Worm (Caenorhabditis elegans): Measurements from ENCODE around the gene T28D6.4.
A peak's percentile ranks its signal among the peaks of the same experiment; 100 is the strongest.

The T28D6.4 gene

DNA sequence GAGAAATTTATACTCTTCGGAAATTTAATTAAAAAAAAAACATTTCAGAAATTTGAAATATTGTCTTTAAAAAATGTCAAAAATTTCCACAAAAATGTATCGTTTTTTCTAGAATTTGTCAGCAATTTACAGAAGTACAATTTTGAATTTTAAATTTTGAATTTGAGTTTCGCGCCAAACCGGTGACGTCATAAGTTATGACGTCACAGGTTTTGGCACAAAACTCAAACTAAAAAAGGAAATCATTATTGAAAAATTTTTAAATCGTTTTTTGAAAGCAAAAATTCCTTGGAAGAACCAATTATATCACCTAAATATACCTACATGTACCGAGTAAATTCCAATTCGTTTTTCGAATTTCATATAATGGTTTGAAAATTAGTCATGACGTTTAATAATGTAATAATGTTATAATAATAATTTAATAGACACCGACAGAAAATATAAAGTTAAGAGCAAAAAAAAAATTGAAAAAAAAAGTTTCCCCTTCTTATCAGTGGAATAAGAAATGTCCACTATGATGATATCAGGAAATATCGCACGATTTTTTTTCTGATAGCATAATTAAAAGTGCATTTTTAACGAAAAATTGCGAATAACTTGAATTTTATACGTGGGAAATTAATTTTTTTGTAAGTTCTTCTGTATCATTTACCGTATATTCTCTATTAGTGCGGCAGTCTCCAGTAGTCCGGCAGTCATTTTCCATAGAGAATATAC, 10.0 kb upstream of the T28D6.4 start:
- TF ChIP-seq efl-1 (optimal IDR thresholded peaks at IDR 0.05), result no peak
- peak in 1 of 2 experiments; percentile 48 for TF ChIP-seq efl-1 (GFP tag; optimal IDR thresholded peaks at IDR 0.05 in 1 of 2)
- no peak for TF ChIP-seq ztf-11 (tag; optimal IDR thresholded peaks at IDR 0.05)

DNA sequence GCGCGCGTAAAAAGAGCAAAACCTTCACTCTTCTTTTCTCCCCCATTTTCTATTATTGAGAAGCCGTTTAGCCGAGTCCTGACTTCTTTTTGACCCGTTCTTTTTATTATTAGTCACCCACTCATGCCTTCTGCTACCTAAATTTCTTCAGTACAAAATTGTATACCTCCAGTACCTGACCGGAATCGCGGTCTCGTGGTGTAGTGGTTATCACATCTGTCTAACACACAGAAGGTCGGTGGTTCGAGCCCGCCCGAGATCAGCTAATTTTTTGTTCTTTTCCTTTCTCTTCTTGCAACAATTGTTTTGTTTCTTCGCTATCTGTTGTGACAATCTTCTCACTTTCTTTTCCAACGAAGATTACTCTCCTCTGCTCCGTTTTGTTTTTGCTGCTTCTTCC, 7.4 kb upstream of the T28D6.4 start:
- TF ChIP-seq fkh-10 (GFP tag; optimal IDR thresholded peaks at IDR 0.05) (no peak), pax-3 (tag; optimal IDR thresholded peaks at IDR 0.05) (no peak), sptf-1 (tag; optimal IDR thresholded peaks at IDR 0.05) (no peak), F16B12.6 (tag; optimal IDR thresholded peaks at IDR 0.05) (no peak), ces-1 (GFP tag; optimal IDR thresholded peaks at IDR 0.05) (no peak), hlh-4 (tag; optimal IDR thresholded peaks at IDR 0.05) (no peak), efl-3 (GFP tag; optimal IDR thresholded peaks at IDR 0.05) (no peak), unc-30 (tag; optimal IDR thresholded peaks at IDR 0.05) (no peak), grh-1 (GFP tag; IDR thresholded peaks at IDR 0.05) (no peak), nhr-19 (GFP tag; conservative IDR thresholded peaks at IDR 0.05) (peak; percentile 45), ztf-4 (tag; optimal IDR thresholded peaks at IDR 0.05) (no peak), nhr-90 (tag; optimal IDR thresholded peaks at IDR 0.05; ENCODE audit: poor library complexity) (peak; percentile 31), lir-3 (tag; optimal IDR thresholded peaks at IDR 0.05; ENCODE audit: poor library complexity) (no peak), tlp-1 (tag; optimal IDR thresholded peaks at IDR 0.05) (no peak), dsc-1 (tag; optimal IDR thresholded peaks at IDR 0.05) (no peak), C04F5.9 (tag; optimal IDR thresholded peaks at IDR 0.05) (no peak), nhr-77 (tag; optimal IDR thresholded peaks at IDR 0.05) (no peak), egl-13 (tag; optimal IDR thresholded peaks at IDR 0.05) (no peak), ceh-88 (GFP tag; IDR thresholded peaks at IDR 0.05) (no peak), aly-2 (tag; optimal IDR thresholded peaks at IDR 0.05) (no peak), ceh-8 (GFP tag; optimal IDR thresholded peaks at IDR 0.05) (no peak), nhr-237 (tag; optimal IDR thresholded peaks at IDR 0.05) (no peak), xbp-1 (tag; optimal IDR thresholded peaks at IDR 0.05) (peak; percentile 5), pqm-1 (tag; optimal IDR thresholded peaks at IDR 0.05) (no peak), ceh-63 (GFP tag; optimal IDR thresholded peaks at IDR 0.05) (no peak), fkh-8 (tag; optimal IDR thresholded peaks at IDR 0.05) (no peak), Y116A8C.19 (tag; optimal IDR thresholded peaks at IDR 0.05; ENCODE audit: borderline replicate concordance) (no peak), snu-23 (GFP tag; optimal IDR thresholded peaks at IDR 0.05) (peak; percentile 52), nhr-85 (tag) (no peak), lin-13 (GFP tag; optimal IDR thresholded peaks at IDR 0.05) (peak; percentile 41), isw-1 (GFP tag; IDR thresholded peaks at IDR 0.05) (no peak), ceh-82 (tag; optimal IDR thresholded peaks at IDR 0.05) (no peak), blmp-1 (tag; optimal IDR thresholded peaks at IDR 0.05) (no peak), C34B4.2 (tag; optimal IDR thresholded peaks at IDR 0.05) (no peak), sox-4 (tag; optimal IDR thresholded peaks at IDR 0.05) (no peak), elt-3 (tag; optimal IDR thresholded peaks at IDR 0.05) (peak in 1 of 6 experiments; percentile 15), C16A3.4 (tag; optimal IDR thresholded peaks at IDR 0.05) (peak; percentile 41), skn-1 (tag; optimal IDR thresholded peaks at IDR 0.05) (no peak), nhr-11 (tag; optimal IDR thresholded peaks at IDR 0.05) (no peak), fkh-4 (tag; optimal IDR thresholded peaks at IDR 0.05; ENCODE audit: borderline replicate concordance) (no peak), ztf-11 (tag; optimal IDR thresholded peaks at IDR 0.05) (no peak), unc-130 (tag; optimal IDR thresholded peaks at IDR 0.05) (peak; percentile 8), lin-15B (tag; optimal IDR thresholded peaks at IDR 0.05) (no peak), rnt-1 (tag; optimal IDR thresholded peaks at IDR 0.05) (peak; percentile 72), unc-62 (GFP tag; optimal IDR thresholded peaks at IDR 0.05) (no peak), elt-2 (tag; optimal IDR thresholded peaks at IDR 0.05) (peak; percentile 11), mep-1 (tag; optimal IDR thresholded peaks at IDR 0.05) (peak; percentile 26), unc-86 (tag; optimal IDR thresholded peaks at IDR 0.05) (no peak), lin-35 (GFP tag; optimal IDR thresholded peaks at IDR 0.05) (peak in 1 of 2 experiments; percentile 67)

Measured in whole organism, L1 larva.